Fruit fly (Drosophila melanogaster) whole organism, prepupa: Measurements from ENCODE around the gene CG15571.
A peak's percentile ranks its signal among the peaks of the same experiment; 100 is the strongest.

Source experiments
- CG10631 ChIP-seq: fragments of 200-800 bp; sonication (Bioruptor generic); optimal IDR thresholded peaks from 2 replicates; lab custom pipeline; 2016; ENCODE audit warnings: missing biosample characterization, missing genetic modification characterization
- CG10669 ChIP-seq: fragments of 200-800 bp; sonication (Bioruptor generic); optimal IDR thresholded peaks from 3 replicates; lab custom pipeline; 2018; ENCODE audit warnings: missing biosample characterization, mild to moderate bottlenecking, missing genetic modification characterization, moderate library complexity
- CG11294 ChIP-seq: fragments of 200-800 bp; sonication (Bioruptor generic); IDR thresholded peaks from 2 replicates; pipeline ENCODE4 v1.3.6; 2022; ENCODE audit warnings: missing biosample characterization, missing genetic modification characterization
- CG11762 ChIP-seq: fragments of 200-800 bp; sonication (Bioruptor generic); optimal IDR thresholded peaks from 3 replicates; lab custom pipeline; 2016; ENCODE audit warnings: missing biosample characterization, missing genetic modification characterization; ENCODE audit not compliant: insufficient read depth
- CG15336 ChIP-seq: fragments of 200-800 bp; sonication (Bioruptor generic); IDR thresholded peaks from 2 replicates; pipeline ENCODE4 v1.3.6; 2022; ENCODE audit warnings: missing biosample characterization, missing genetic modification characterization
- CG16779 ChIP-seq: fragments of 200-800 bp; sonication (Bioruptor generic); optimal IDR thresholded peaks from 3 replicates; lab custom pipeline; 2017; ENCODE audit warnings: missing biosample characterization, mild to moderate bottlenecking, missing genetic modification characterization
- CG3032 ChIP-seq: fragments of 200-800 bp; optimal IDR thresholded peaks from 2 replicates; lab custom pipeline; 2019; ENCODE audit warnings: missing biosample characterization, mild to moderate bottlenecking, missing genetic modification characterization, moderate library complexity
- CG31627 ChIP-seq: fragments of 200-800 bp; sonication (Bioruptor generic); optimal IDR thresholded peaks from 3 replicates; lab custom pipeline; 2016; ENCODE audit warnings: missing biosample characterization, missing genetic modification characterization
- CG32006 ChIP-seq: fragments of 200-800 bp; sonication (Bioruptor generic); optimal IDR thresholded peaks from 3 replicates; lab custom pipeline; 2017; ENCODE audit warnings: missing biosample characterization, mild to moderate bottlenecking, missing genetic modification characterization
- CG34406 ChIP-seq: fragments of 200-800 bp; sonication (Bioruptor generic); optimal IDR thresholded peaks from 3 replicates; lab custom pipeline; 2016; ENCODE audit warnings: missing biosample characterization, missing genetic modification characterization
- CG3919 ChIP-seq: fragments of 200-800 bp; sonication (Bioruptor generic); optimal IDR thresholded peaks from 3 replicates; lab custom pipeline; 2016; ENCODE audit warnings: missing biosample characterization, missing genetic modification characterization
- CG4318 ChIP-seq: fragments of 200-800 bp; sonication (Bioruptor generic); optimal IDR thresholded peaks from 3 replicates; lab custom pipeline; 2017; ENCODE audit warnings: missing biosample characterization, mild to moderate bottlenecking, missing genetic modification characterization
- CG6276 ChIP-seq: fragments of 200-800 bp; sonication (Bioruptor generic); optimal IDR thresholded peaks from 2 replicates; lab custom pipeline; 2017; ENCODE audit warnings: missing biosample characterization, mild to moderate bottlenecking, missing genetic modification characterization
- CG6792 ChIP-seq: fragments of 200-800 bp; sonication (Bioruptor generic); optimal IDR thresholded peaks from 3 replicates; lab custom pipeline; 2016; ENCODE audit warnings: missing biosample characterization, missing genetic modification characterization
- CG6808 ChIP-seq: fragments of 200-800 bp; sonication (Bioruptor generic); optimal IDR thresholded peaks from 3 replicates; lab custom pipeline; 2017; ENCODE audit warnings: missing biosample characterization, missing genetic modification characterization, mild to moderate bottlenecking, moderate library complexity, missing genetic modification reagents
- CG8119 ChIP-seq: fragments of 200-800 bp; sonication (Bioruptor generic); IDR thresholded peaks from 3 replicates; pipeline ENCODE4 v1.3.6; 2022; ENCODE audit warnings: missing biosample characterization, missing genetic modification characterization
- CG8319 ChIP-seq: fragments of 200-800 bp; sonication (Bioruptor generic); optimal IDR thresholded peaks from 3 replicates; lab custom pipeline; 2016; ENCODE audit warnings: missing biosample characterization, missing genetic modification characterization
- CG8632 ChIP-seq: fragments of 200-800 bp; sonication (Bioruptor generic); optimal IDR thresholded peaks from 3 replicates; lab custom pipeline; 2016; ENCODE audit warnings: missing biosample characterization, missing genetic modification characterization
- CG9139 ChIP-seq: fragments of 200-800 bp; sonication (Bioruptor generic); optimal IDR thresholded peaks from 3 replicates; lab custom pipeline; 2017; ENCODE audit warnings: missing biosample characterization, mild to moderate bottlenecking, missing genetic modification characterization
- Eip75B ChIP-seq: fragments of 200-800 bp; sonication (Bioruptor generic); optimal IDR thresholded peaks from 3 replicates; lab custom pipeline; 2016; ENCODE audit warnings: missing biosample characterization, missing genetic modification characterization
- Eip78C ChIP-seq: fragments of 200-800 bp; sonication (Bioruptor generic); peaks from one replicate; lab custom pipeline; 2016; ENCODE audit warnings: missing biosample characterization, missing genetic modification characterization
- Eip93F ChIP-seq: fragments of 200-800 bp; sonication (Bioruptor generic); optimal IDR thresholded peaks from 2 replicates; lab custom pipeline; 2016; ENCODE audit warnings: missing biosample characterization, mild to moderate bottlenecking, missing genetic modification characterization
- Ets21C ChIP-seq: fragments of 200-800 bp; sonication (Bioruptor generic); optimal IDR thresholded peaks from 3 replicates; lab custom pipeline; 2016; ENCODE audit warnings: missing biosample characterization, missing genetic modification characterization
- Ets96B ChIP-seq: fragments of 200-800 bp; optimal IDR thresholded peaks from 2 replicates; lab custom pipeline; 2019; ENCODE audit warnings: missing biosample characterization, mild to moderate bottlenecking, missing genetic modification characterization, moderate library complexity
- Gug ChIP-seq: fragments of 200-800 bp; sonication (Bioruptor generic); IDR thresholded peaks from 2 replicates; pipeline ENCODE4 v1.3.6; 2022; ENCODE audit warnings: missing biosample characterization, missing genetic modification characterization
- Hr38 ChIP-seq: sonication (Bioruptor generic); optimal IDR thresholded peaks from 2 replicates; lab custom pipeline; 2016; ENCODE audit warnings: missing biosample characterization, missing genetic modification characterization
- Hr39 ChIP-seq: fragments of 200-800 bp; sonication (Bioruptor generic); optimal IDR thresholded peaks from 2 replicates; lab custom pipeline; 2016; ENCODE audit warnings: missing biosample characterization, missing genetic modification characterization
- Hr4 ChIP-seq: fragments of 200-800 bp; sonication (Bioruptor generic); optimal IDR thresholded peaks from 3 replicates; lab custom pipeline; 2016; ENCODE audit warnings: missing biosample characterization, missing genetic modification characterization
- Met ChIP-seq: fragments of 200-800 bp; sonication (Bioruptor generic); optimal IDR thresholded peaks from 3 replicates; lab custom pipeline; 2016; ENCODE audit warnings: missing biosample characterization, missing genetic modification characterization
- Smox ChIP-seq: fragments of 200-800 bp; sonication (Bioruptor generic); optimal IDR thresholded peaks from 3 replicates; lab custom pipeline; 2016; ENCODE audit warnings: missing biosample characterization, missing genetic modification characterization
- Sox102F ChIP-seq: fragments of 200-800 bp; sonication (Bioruptor generic); optimal IDR thresholded peaks from 2 replicates; lab custom pipeline; 2016; ENCODE audit warnings: missing biosample characterization, mild to moderate bottlenecking, missing genetic modification characterization
- Sox14 ChIP-seq: fragments of 200-800 bp; sonication (Bioruptor generic); optimal IDR thresholded peaks from 3 replicates; lab custom pipeline; 2016; ENCODE audit warnings: missing biosample characterization, missing genetic modification characterization
- Sox15 ChIP-seq: fragments of 200-800 bp; sonication (Bioruptor generic); optimal IDR thresholded peaks from 3 replicates; lab custom pipeline; 2016; ENCODE audit warnings: missing biosample characterization, missing genetic modification characterization
- achi ChIP-seq: fragments of 200-800 bp; sonication (Bioruptor generic); optimal IDR thresholded peaks from 3 replicates; lab custom pipeline; 2016; ENCODE audit warnings: missing biosample characterization, missing genetic modification characterization
- dac ChIP-seq: fragments of 200-800 bp; sonication (Bioruptor generic); optimal IDR thresholded peaks from 2 replicates; lab custom pipeline; 2017; ENCODE audit warnings: missing biosample characterization, mild to moderate bottlenecking, missing genetic modification characterization
- dsx ChIP-seq: fragments of 200-800 bp; optimal IDR thresholded peaks from 3 replicates; lab custom pipeline; 2019; ENCODE audit warnings: missing biosample characterization, mild to moderate bottlenecking, missing genetic modification characterization, moderate library complexity; ENCODE audit not compliant: poor library complexity, severe bottlenecking
- esn ChIP-seq: fragments of 200-800 bp; sonication (Bioruptor generic); optimal IDR thresholded peaks from 2 replicates; lab custom pipeline; 2016; ENCODE audit warnings: missing biosample characterization, mild to moderate bottlenecking, missing genetic modification characterization, moderate library complexity
- fd59A ChIP-seq: fragments of 200-800 bp; sonication (Bioruptor generic); optimal IDR thresholded peaks from 2 replicates; lab custom pipeline; 2017; ENCODE audit warnings: missing biosample characterization, mild to moderate bottlenecking, missing genetic modification characterization, missing genetic modification reagents
- fd85E ChIP-seq: fragments of 200-800 bp; sonication (Bioruptor generic); optimal IDR thresholded peaks from 3 replicates; lab custom pipeline; 2016; ENCODE audit warnings: missing biosample characterization, missing genetic modification characterization
- fkh ChIP-seq: fragments of 200-800 bp; sonication (Bioruptor generic); optimal IDR thresholded peaks from 3 replicates; lab custom pipeline; 2017; ENCODE audit warnings: missing biosample characterization, mild to moderate bottlenecking, missing genetic modification characterization, moderate library complexity
- lz ChIP-seq: fragments of 200-800 bp; sonication (Bioruptor generic); optimal IDR thresholded peaks from 3 replicates; lab custom pipeline; 2016; ENCODE audit warnings: missing biosample characterization, missing genetic modification characterization
- net ChIP-seq: fragments of 200-800 bp; sonication (Bioruptor generic); optimal IDR thresholded peaks from 3 replicates; lab custom pipeline; 2016; ENCODE audit warnings: missing biosample characterization, missing genetic modification characterization
- salr ChIP-seq, 2 experiments: fragments of 200-800 bp; sonication (Bioruptor generic); optimal IDR thresholded peaks; 3 replicates each; lab custom pipeline; 2016 to 2018; ENCODE audit warnings: missing biosample characterization in 2 of 2, missing genetic modification characterization in 2 of 2, mild to moderate bottlenecking in 1 of 2
- spab ChIP-seq: fragments of 200-800 bp; sonication (Bioruptor generic); optimal IDR thresholded peaks from 2 replicates; lab custom pipeline; 2017; ENCODE audit warnings: missing biosample characterization, mild to moderate bottlenecking, missing genetic modification characterization, missing genetic modification reagents
- ss ChIP-seq, 2 experiments: fragments of 200-800 bp; sonication (Bioruptor generic); optimal IDR thresholded peaks; 2 replicates in 1 of 2; 3 replicates in 1 of 2; lab custom pipeline; 2017 to 2018; ENCODE audit warnings: mild to moderate bottlenecking in 2 of 2, missing biosample characterization in 2 of 2, missing genetic modification characterization in 2 of 2, moderate library complexity in 1 of 2
- svp ChIP-seq: fragments of 200-800 bp; sonication (Bioruptor generic); peaks from one replicate; lab custom pipeline; 2016; ENCODE audit warnings: missing biosample characterization, missing genetic modification characterization
- topi ChIP-seq: fragments of 200-800 bp; sonication (Bioruptor generic); optimal IDR thresholded peaks from 3 replicates; lab custom pipeline; 2016; ENCODE audit warnings: missing biosample characterization, missing genetic modification characterization
- vri ChIP-seq: fragments of 200-800 bp; sonication (Bioruptor generic); optimal IDR thresholded peaks from 3 replicates; lab custom pipeline; 2016; ENCODE audit warnings: missing biosample characterization, mild to moderate bottlenecking, missing genetic modification characterization

CG15571 gene

DNA sequence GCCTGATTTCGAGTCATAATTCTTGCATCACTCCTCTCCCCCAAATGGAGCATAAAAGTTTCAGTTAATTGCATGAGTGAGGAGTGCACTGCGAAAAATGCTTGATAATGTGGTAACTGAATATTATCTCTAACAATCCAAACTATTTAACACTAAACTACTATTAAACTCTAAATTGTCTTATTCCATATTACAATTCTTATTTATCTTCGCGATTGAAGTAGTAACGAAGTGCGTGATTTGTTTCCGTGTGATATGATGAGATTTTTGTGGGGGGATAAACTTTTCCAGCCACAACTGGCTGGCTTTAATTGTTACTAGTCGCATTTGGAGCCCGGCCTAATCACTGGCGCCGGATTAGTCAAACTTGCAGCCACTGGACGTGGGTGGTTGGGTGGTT is 47.1 kb upstream of the CG15571 start (continued):
- TF ChIP-seq CG8319 (GFP tag; lab: Kevin White, UChicago): no peak
- peak; percentile 69 for TF ChIP-seq CG15336 (GFP tag; lab: Robert Waterston, UW)
- TF ChIP-seq dsx (GFP tag; lab: Kevin White, UChicago): no peak
- no peak for TF ChIP-seq CG11762 (GFP tag; lab: Kevin White, UChicago)
- no peak for TF ChIP-seq Ets96B
- TF ChIP-seq lz: no peak
- peak; percentile 9 for TF ChIP-seq Eip75B (GFP tag; lab: Kevin White, UChicago)
- no peak for TF ChIP-seq fkh
- peak; percentile 73 for TF ChIP-seq Hr4 (GFP tag; lab: Kevin White, UChicago)
- no peak for TF ChIP-seq fd85E (GFP tag; lab: Kevin White, UChicago)
- peak in 1 of 2 experiments; percentile 10 for TF ChIP-seq salr (GFP tag; optimal IDR thresholded peaks at IDR 0.05; lab: Kevin White, UChicago)
- TF ChIP-seq Hr38 (GFP tag; lab: Kevin White, UChicago): no peak
- TF ChIP-seq spab (GFP tag; lab: Kevin White, UChicago): no peak
- TF ChIP-seq Eip93F (GFP tag; lab: Kevin White, UChicago): no peak
- peak; percentile 11 for TF ChIP-seq CG4318 (GFP tag; lab: Kevin White, UChicago)
- no peak for TF ChIP-seq Sox15 (GFP tag; lab: Kevin White, UChicago)
- TF ChIP-seq CG6276 (GFP tag; lab: Kevin White, UChicago): peak; percentile 43
- no peak for TF ChIP-seq CG3032 (tag; lab: Kevin White, UChicago)
- peak; percentile 80 for TF ChIP-seq Eip78C (GFP tag; lab: Kevin White, UChicago)
- no peak for TF ChIP-seq CG6808 (GFP tag; lab: Kevin White, UChicago)

DNA sequence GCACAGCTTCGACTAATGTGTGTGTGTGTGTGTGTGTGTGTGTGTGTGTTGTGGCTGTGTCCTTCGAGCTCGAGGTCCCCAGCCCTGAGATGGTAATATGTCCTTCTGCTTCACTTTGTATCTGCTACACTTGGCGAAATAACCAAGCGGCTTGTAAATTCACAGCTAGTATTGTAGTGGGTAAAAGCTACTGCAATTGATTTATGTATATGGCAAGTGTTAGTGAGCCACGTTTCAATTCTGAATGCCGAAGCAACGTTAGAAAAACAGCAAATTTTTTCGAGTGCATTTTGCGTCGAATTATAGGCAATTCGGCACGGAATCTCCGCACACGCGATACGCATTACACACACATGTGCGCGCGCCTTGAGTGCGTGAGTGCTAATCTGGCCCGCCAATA is 45.5 kb upstream of the CG15571 start:
- peak; percentile 52 for TF ChIP-seq CG3919 (GFP tag; lab: Kevin White, UChicago)
- no peak for TF ChIP-seq fd59A
- TF ChIP-seq CG3032 (tag; lab: Kevin White, UChicago): peak; percentile 39
- no peak for TF ChIP-seq CG15336 (GFP tag; lab: Robert Waterston, UW)
- no peak for TF ChIP-seq CG8632 (GFP tag; lab: Kevin White, UChicago)
- no peak for TF ChIP-seq vri (GFP tag; lab: Kevin White, UChicago)
- TF ChIP-seq Hr38 (GFP tag; lab: Kevin White, UChicago): no peak
- TF ChIP-seq dsx (GFP tag; lab: Kevin White, UChicago): peak; percentile 55
- no peak for TF ChIP-seq CG8319 (GFP tag; lab: Kevin White, UChicago)
- peak; percentile 31 to 76 for TF ChIP-seq ss (GFP tag; optimal IDR thresholded peaks at IDR 0.05; lab: Kevin White, UChicago)
- TF ChIP-seq CG10631: peak; percentile 30
- TF ChIP-seq CG11762 (GFP tag; lab: Kevin White, UChicago): no peak
- TF ChIP-seq achi (GFP tag; lab: Kevin White, UChicago): peak; percentile 0
- TF ChIP-seq Gug (GFP tag; lab: Robert Waterston, UW): 0 out of 2 replicates have a peak, but pooled peaks have one; percentile 24
- TF ChIP-seq CG4318 (GFP tag; lab: Kevin White, UChicago): peak; percentile 46
- TF ChIP-seq Sox102F: peak; percentile 20
- TF ChIP-seq Sox14 (GFP tag; lab: Kevin White, UChicago): peak; percentile 10
- TF ChIP-seq CG8119 (GFP tag; lab: Robert Waterston, UW): no peak
- peak; percentile 66 for TF ChIP-seq svp (GFP tag; lab: Kevin White, UChicago)
- no peak for TF ChIP-seq dac (GFP tag; lab: Kevin White, UChicago)
- peak; percentile 47 for TF ChIP-seq CG31627 (GFP tag; lab: Kevin White, UChicago)
- peak; percentile 26 for TF ChIP-seq Met (GFP tag; lab: Kevin White, UChicago)
- TF ChIP-seq CG10669 (GFP tag; lab: Kevin White, UChicago): peak; percentile 43
- TF ChIP-seq lz: peak; percentile 45
- peak; percentile 8 for TF ChIP-seq CG34406 (GFP tag; lab: Kevin White, UChicago)
- peak; percentile 45 for TF ChIP-seq Hr4 (GFP tag; lab: Kevin White, UChicago)
- TF ChIP-seq CG6808 (GFP tag; lab: Kevin White, UChicago): peak; percentile 34
- peak; percentile 34 for TF ChIP-seq CG6792 (GFP tag; lab: Kevin White, UChicago)
- TF ChIP-seq CG32006 (GFP tag; lab: Kevin White, UChicago): peak; percentile 56
- TF ChIP-seq CG16779 (tag; lab: Kevin White, UChicago): no peak
- peak; percentile 68 for TF ChIP-seq Eip78C (GFP tag; lab: Kevin White, UChicago)
- TF ChIP-seq CG11294 (GFP tag; lab: Robert Waterston, UW): no peak
- no peak for TF ChIP-seq salr (GFP tag; optimal IDR thresholded peaks at IDR 0.05; lab: Kevin White, UChicago)
- peak; percentile 17 for TF ChIP-seq net
- peak; percentile 12 for TF ChIP-seq spab (GFP tag; lab: Kevin White, UChicago)
- TF ChIP-seq Ets21C (GFP tag; lab: Kevin White, UChicago): no peak
- peak; percentile 36 for TF ChIP-seq esn
- TF ChIP-seq topi (GFP tag; lab: Kevin White, UChicago): peak; percentile 36
- peak; percentile 36 for TF ChIP-seq Smox
- no peak for TF ChIP-seq CG9139
- TF ChIP-seq Hr39 (GFP tag; lab: Kevin White, UChicago): peak; percentile 55
